Worm (Caenorhabditis elegans) whole organism, mixed stage, embryonic: ENCODE measurements around the gene gpd-1.
"Not testable (repeated sequence)": the region's sequence is repeated elsewhere in the genome, so short reads cannot be mapped to it uniquely, and the experiment has no call there.

Source experiments
- M03D4.4 ChIP-seq: sonication (generic microtip); optimal IDR thresholded peaks from 2 replicates; lab custom pipeline; 2017; ENCODE audit warnings: mild to moderate bottlenecking, missing genetic modification characterization, missing compliant biosample characterization
- bed-3 ChIP-seq: fragments of 200-800 bp; sonication (Bioruptor generic); optimal IDR thresholded peaks from 3 replicates; lab custom pipeline; 2018; ENCODE audit warnings: mild to moderate bottlenecking, missing genetic modification characterization, moderate library complexity, missing compliant biosample characterization
- blmp-1 ChIP-seq: fragments of 150-350 bp; optimal IDR thresholded peaks from 2 replicates; lab custom pipeline; 2014; ENCODE audit warnings: missing biosample characterization, missing genetic modification characterization
- ceh-39 ChIP-seq: fragments of 150-350 bp; optimal IDR thresholded peaks from 2 replicates; lab custom pipeline; 2014; ENCODE audit warnings: missing biosample characterization, missing genetic modification characterization
- ceh-43 ChIP-seq: fragments of 200-800 bp; sonication (Bioruptor generic); optimal IDR thresholded peaks from 2 replicates; lab custom pipeline; 2018; ENCODE audit warnings: mild to moderate bottlenecking, missing genetic modification characterization, moderate library complexity, missing compliant biosample characterization
- ceh-83 ChIP-seq: fragments of 200-800 bp; sonication (Bioruptor generic); optimal IDR thresholded peaks from 2 replicates; lab custom pipeline; 2018; ENCODE audit warnings: mild to moderate bottlenecking, missing genetic modification characterization, missing compliant biosample characterization
- ces-1 ChIP-seq: fragments of 150-350 bp; optimal IDR thresholded peaks from 2 replicates; lab custom pipeline; 2014; ENCODE audit warnings: missing biosample characterization, missing genetic modification reagents, missing genetic modification characterization
- drap-1 ChIP-seq: fragments of 200-800 bp; sonication (Bioruptor generic); optimal IDR thresholded peaks from 3 replicates; lab custom pipeline; 2018; ENCODE audit warnings: mild to moderate bottlenecking, missing genetic modification characterization, missing compliant biosample characterization
- elt-1 ChIP-seq: sonication (generic microtip); optimal IDR thresholded peaks from 2 replicates; lab custom pipeline; 2017; ENCODE audit warnings: missing genetic modification characterization, mild to moderate bottlenecking, missing compliant biosample characterization, antibody characterized with exemption, moderate library complexity, borderline replicate concordance; ENCODE audit not compliant: insufficient read depth
- elt-3 ChIP-seq: fragments of 150-350 bp; optimal IDR thresholded peaks from 2 replicates; lab custom pipeline; 2014; ENCODE audit warnings: missing biosample characterization, missing genetic modification characterization
- flh-1 ChIP-seq: fragments of 200-800 bp; sonication (Bioruptor generic); optimal IDR thresholded peaks from 2 replicates; lab custom pipeline; 2018; ENCODE audit warnings: mild to moderate bottlenecking, missing genetic modification characterization, moderate library complexity, missing compliant biosample characterization
- ham-2 ChIP-seq: fragments of 200-800 bp; sonication (Bioruptor generic); optimal IDR thresholded peaks from 2 replicates; lab custom pipeline; 2018; ENCODE audit warnings: mild to moderate bottlenecking, missing genetic modification characterization, missing compliant biosample characterization
- hlh-1 ChIP-seq: fragments of 150-350 bp; optimal IDR thresholded peaks from 2 replicates; lab custom pipeline; 2014; ENCODE audit warnings: missing biosample characterization, missing genetic modification reagents, missing genetic modification characterization
- lin-32 ChIP-seq: fragments of 200-800 bp; sonication (Bioruptor generic); optimal IDR thresholded peaks from 2 replicates; lab custom pipeline; 2018; ENCODE audit warnings: mild to moderate bottlenecking, missing genetic modification characterization, missing compliant biosample characterization
- mab-5 ChIP-seq: fragments of 150-350 bp; optimal IDR thresholded peaks from 2 replicates; lab custom pipeline; 2014; ENCODE audit warnings: missing biosample characterization, missing genetic modification characterization
- mls-2 ChIP-seq: sonication (generic microtip); optimal IDR thresholded peaks from 2 replicates; lab custom pipeline; 2016; ENCODE audit warnings: mild to moderate bottlenecking, missing genetic modification characterization, moderate library complexity, missing compliant biosample characterization
- nhr-12 ChIP-seq: fragments of 150-350 bp; optimal IDR thresholded peaks from 2 replicates; lab custom pipeline; 2014; ENCODE audit warnings: missing biosample characterization, missing genetic modification characterization
- nhr-2 ChIP-seq: fragments of 150-350 bp; optimal IDR thresholded peaks from 2 replicates; lab custom pipeline; 2014; ENCODE audit warnings: missing biosample characterization, missing genetic modification characterization
- nhr-28 ChIP-seq: fragments of 150-350 bp; optimal IDR thresholded peaks from 2 replicates; lab custom pipeline; 2014; ENCODE audit warnings: missing biosample characterization, missing genetic modification characterization
- nhr-76 ChIP-seq: sonication (generic microtip); optimal IDR thresholded peaks from 2 replicates; lab custom pipeline; 2017; ENCODE audit warnings: missing biosample characterization, missing genetic modification characterization
- pha-4 ChIP-seq: fragments of 150-350 bp; optimal IDR thresholded peaks from 2 replicates; lab custom pipeline; 2018; ENCODE audit warnings: missing biosample characterization, missing genetic modification reagents, missing genetic modification characterization
- snpc-4 ChIP-seq: fragments of 150-350 bp; optimal IDR thresholded peaks from 2 replicates; lab custom pipeline; 2014; ENCODE audit warnings: missing biosample characterization, missing genetic modification characterization
- sptf-1 ChIP-seq: sonication (generic microtip); optimal IDR thresholded peaks from 2 replicates; lab custom pipeline; 2017; ENCODE audit warnings: mild to moderate bottlenecking, missing genetic modification characterization, moderate library complexity, missing compliant biosample characterization
- tbx-8 ChIP-seq: fragments of 200-800 bp; sonication (Bioruptor generic); optimal IDR thresholded peaks from 2 replicates; lab custom pipeline; 2018; ENCODE audit warnings: mild to moderate bottlenecking, missing genetic modification characterization, moderate library complexity, missing compliant biosample characterization
- unc-120 ChIP-seq: sonication (generic microtip); optimal IDR thresholded peaks from 2 replicates; lab custom pipeline; 2017; ENCODE audit warnings: missing genetic modification characterization, missing compliant biosample characterization; ENCODE audit not compliant: poor library complexity, severe bottlenecking
- unc-39 ChIP-seq: fragments of 150-350 bp; optimal IDR thresholded peaks from 2 replicates; lab custom pipeline; 2014; ENCODE audit warnings: missing biosample characterization, missing genetic modification characterization
- unc-62 ChIP-seq: fragments of 150-350 bp; optimal IDR thresholded peaks from 2 replicates; lab custom pipeline; 2014; ENCODE audit warnings: missing biosample characterization, missing genetic modification reagents, missing genetic modification characterization
- zip-8 ChIP-seq: fragments of 150-350 bp; optimal IDR thresholded peaks from 2 replicates; lab custom pipeline; 2014; ENCODE audit warnings: missing biosample characterization, missing genetic modification characterization
- ztf-11 ChIP-seq: fragments of 150-350 bp; optimal IDR thresholded peaks from 2 replicates; lab custom pipeline; 2014; ENCODE audit warnings: missing biosample characterization, missing genetic modification characterization

Gene gpd-1

DNA sequence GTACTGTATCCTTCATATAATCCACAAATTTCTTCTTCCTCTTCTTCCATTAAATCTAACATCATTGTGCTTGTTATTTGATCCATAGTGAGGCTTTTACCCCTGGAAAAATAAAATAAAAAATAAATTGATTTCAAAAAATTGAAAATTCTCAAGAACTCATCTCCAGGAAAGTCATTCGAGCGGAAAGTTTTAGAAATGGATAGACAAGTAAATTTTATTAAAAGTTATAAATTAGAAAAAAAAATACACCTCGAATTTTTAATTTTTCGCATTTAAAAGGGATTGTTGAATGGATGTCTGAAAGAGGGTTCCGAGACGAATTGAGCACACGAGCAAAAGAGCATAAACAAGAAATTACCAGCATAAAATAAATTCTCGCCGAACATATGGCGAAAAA, 28.0 kb downstream of the gpd-1 start, which contains the start of gene frpr-21:
frpr-21 (minus strand) TSS at position 101 of the 400 bp plus-strand sequence.
- TF ChIP-seq mab-5 (tag; lab: Kevin White, UChicago) (no peak), mls-2 (no peak), nhr-28 (tag; lab: Kevin White, UChicago) (no peak), nhr-76 (tag; lab: Kevin White, UChicago) (no peak), ceh-39 (tag; lab: Kevin White, UChicago) (no peak), ham-2 (GFP tag; lab: Kevin White, UChicago) (no peak), drap-1 (GFP tag; lab: Kevin White, UChicago) (no peak), ceh-83 (no peak), zip-8 (no peak), pha-4 (tag; lab: Kevin White, UChicago) (no peak), blmp-1 (tag; lab: Kevin White, UChicago) (no peak), snpc-4 (tag; lab: Kevin White, UChicago) (no peak), elt-3 (tag; lab: Kevin White, UChicago) (no peak), ceh-43 (no peak), ces-1 (GFP tag; lab: Kevin White, UChicago) (no peak), nhr-12 (tag; lab: Kevin White, UChicago) (no peak), lin-32 (GFP tag; lab: Kevin White, UChicago) (no peak)

DNA sequence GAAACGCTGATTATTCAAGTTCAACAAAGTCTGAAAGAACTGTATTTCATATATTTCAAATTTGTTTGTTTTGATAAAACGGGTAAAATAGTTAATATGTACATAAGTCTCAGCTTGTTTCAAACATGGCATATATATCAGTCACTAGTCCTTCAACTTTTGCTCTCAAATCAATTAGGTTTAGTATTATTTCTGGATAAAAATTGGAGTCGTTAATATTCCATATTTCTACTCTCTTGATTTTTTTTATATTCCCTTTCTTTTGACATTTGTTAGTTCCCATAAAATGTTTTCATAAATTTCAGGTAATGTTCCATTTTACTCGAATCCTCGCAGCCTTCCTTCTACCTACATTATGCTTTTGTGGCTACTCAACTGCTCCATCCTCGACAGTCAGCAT, 41.9 kb downstream of the gpd-1 start, which contains the start of gene cut-4:
cut-4 (plus strand) TSS at position 301 of the 400 bp plus-strand sequence.
- no peak for TF ChIP-seq nhr-12 (tag; lab: Kevin White, UChicago)
- no peak for TF ChIP-seq elt-3 (tag; lab: Kevin White, UChicago)
- TF ChIP-seq drap-1 (GFP tag; lab: Kevin White, UChicago) = no peak
- no peak for TF ChIP-seq ceh-83
- no peak for TF ChIP-seq flh-1 (GFP tag; lab: Kevin White, UChicago)
- no peak for TF ChIP-seq hlh-1 (tag; lab: Kevin White, UChicago)
- no peak for TF ChIP-seq tbx-8 (GFP tag; lab: Kevin White, UChicago)
- TF ChIP-seq unc-62 (GFP tag; lab: Kevin White, UChicago) = no peak
- no peak for TF ChIP-seq sptf-1 (tag; lab: Kevin White, UChicago)
- no peak for TF ChIP-seq pha-4 (tag; lab: Kevin White, UChicago)

DNA sequence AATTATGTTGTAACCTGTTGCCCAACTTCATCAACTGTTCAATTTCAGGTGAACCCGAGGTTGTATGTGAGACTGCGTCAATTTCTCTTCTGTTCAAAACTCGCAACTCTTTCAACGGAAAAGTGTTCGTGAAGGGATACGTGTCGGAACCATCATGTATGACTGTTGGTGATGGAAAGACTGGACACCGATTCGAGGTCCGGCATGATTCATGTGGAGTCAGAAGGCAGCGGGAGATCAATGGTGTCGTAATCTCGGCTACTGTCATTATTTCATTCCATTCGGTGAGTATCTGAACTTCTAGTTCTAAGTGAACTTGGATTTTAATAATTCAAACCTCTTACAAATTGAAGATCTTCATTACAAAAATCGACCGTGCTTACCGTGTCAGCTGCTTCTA, 43.9 kb downstream of the gpd-1 start:
- TF ChIP-seq ztf-11 (tag; lab: Kevin White, UChicago) = no peak
- TF ChIP-seq, all 35 proteins: peak for 0

DNA sequence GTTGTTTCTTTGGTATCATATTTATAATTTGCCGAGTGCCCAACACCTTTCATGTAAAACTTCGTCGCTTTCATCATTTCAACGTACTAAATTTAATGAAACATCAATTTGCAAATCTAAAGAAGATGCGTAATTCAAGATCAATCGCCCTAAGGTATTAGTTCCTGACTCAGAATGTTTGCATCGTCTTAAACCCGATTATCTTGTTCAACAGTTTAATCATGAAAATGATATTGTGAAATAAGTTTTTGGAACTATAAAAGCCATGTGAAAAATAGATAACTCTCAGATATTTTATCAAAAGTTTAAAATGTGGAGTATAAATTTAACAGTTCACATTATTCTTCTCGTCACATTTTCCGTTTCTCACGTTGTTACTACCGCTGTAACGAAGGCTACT, 46.0 kb downstream of the gpd-1 start, which contains the start of gene E04D5.4:
E04D5.4 (plus strand) TSS at position 301 of the 400 bp plus-strand sequence.
- TF ChIP-seq M03D4.4 (tag; lab: Kevin White, UChicago) (no peak), unc-62 (GFP tag; lab: Kevin White, UChicago) (no peak), zip-8 (no peak), elt-1 (no peak), mls-2 (no peak), pha-4 (tag; lab: Kevin White, UChicago) (no peak), unc-39 (tag; lab: Kevin White, UChicago) (no peak), ces-1 (GFP tag; lab: Kevin White, UChicago) (no peak), nhr-12 (tag; lab: Kevin White, UChicago) (no peak), blmp-1 (tag; lab: Kevin White, UChicago) (no peak), sptf-1 (tag; lab: Kevin White, UChicago) (no peak), nhr-76 (tag; lab: Kevin White, UChicago) (no peak), ceh-43 (no peak), nhr-28 (tag; lab: Kevin White, UChicago) (no peak), flh-1 (GFP tag; lab: Kevin White, UChicago) (no peak), ztf-11 (tag; lab: Kevin White, UChicago) (no peak), elt-3 (tag; lab: Kevin White, UChicago) (no peak), bed-3 (GFP tag; lab: Kevin White, UChicago) (no peak), hlh-1 (tag; lab: Kevin White, UChicago) (no peak)

DNA sequence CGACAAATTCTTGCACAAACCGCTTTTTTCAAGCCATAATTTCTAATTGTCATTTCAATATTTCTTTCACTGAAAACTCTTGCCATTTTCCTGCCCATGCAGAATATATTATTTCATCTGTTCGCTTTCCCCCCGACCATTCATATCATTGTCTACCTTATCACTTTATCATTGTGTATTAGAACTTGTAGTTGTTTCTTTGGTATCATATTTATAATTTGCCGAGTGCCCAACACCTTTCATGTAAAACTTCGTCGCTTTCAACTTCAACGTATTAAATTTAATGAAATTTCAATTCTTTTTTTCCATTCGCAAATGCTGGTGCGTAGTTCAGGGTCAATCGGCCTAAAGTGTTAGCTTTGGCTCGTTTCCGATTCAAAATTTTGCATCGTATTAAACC, 48.9 kb downstream of the gpd-1 start, which contains the start of gene ZK673.1:
ZK673.1 (plus strand) TSS at position 301 of the 400 bp plus-strand sequence.
- TF ChIP-seq unc-120 (tag; lab: Kevin White, UChicago); bed-3 (GFP tag; lab: Kevin White, UChicago); nhr-2 (tag; lab: Kevin White, UChicago): not testable (repeated sequence)
